Fruit fly (Drosophila melanogaster): ENCODE data around the gene Klp67A.

Klp67A gene

DNA sequence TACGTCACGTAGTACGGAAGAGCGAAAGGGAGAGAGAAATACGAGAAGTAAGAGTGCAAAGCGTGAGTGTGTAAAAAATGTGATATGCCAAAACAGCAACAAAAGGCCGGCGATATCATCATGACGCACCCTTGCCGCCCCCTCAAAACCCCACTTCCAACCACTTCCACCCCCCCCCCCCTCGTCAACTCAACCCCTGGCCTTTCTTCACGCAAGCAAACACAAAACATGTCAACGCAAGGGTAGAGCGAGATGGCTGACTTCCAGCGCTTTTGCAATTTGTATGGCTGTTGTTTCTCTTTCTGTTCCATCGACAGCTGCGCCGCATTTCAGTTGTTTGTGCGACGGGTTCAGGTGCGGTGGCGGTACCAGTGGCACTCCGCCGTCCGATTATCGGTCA, 31.1 kb downstream of the Klp67A start:
- TF ChIP-seq CG10631 (GFP tag; optimal IDR thresholded peaks at IDR 0.05): no peak
- no peak for TF ChIP-seq CG11902 (GFP tag; optimal IDR thresholded peaks at IDR 0.05)
- TF ChIP-seq Ets96B (tag; optimal IDR thresholded peaks at IDR 0.05): no peak
- no peak for TF ChIP-seq acj6 (GFP tag; optimal IDR thresholded peaks at IDR 0.05)
- TF ChIP-seq achi (GFP tag; optimal IDR thresholded peaks at IDR 0.05): no peak
- no peak for TF ChIP-seq CG31627 (GFP tag; optimal IDR thresholded peaks at IDR 0.05)
- TF ChIP-seq spab (GFP tag; optimal IDR thresholded peaks at IDR 0.05): no peak
- TF ChIP-seq net (GFP tag; optimal IDR thresholded peaks at IDR 0.05): no peak
- TF ChIP-seq Hr38 (GFP tag; optimal IDR thresholded peaks at IDR 0.05): no peak
- TF ChIP-seq lz (GFP tag; optimal IDR thresholded peaks at IDR 0.05): no peak
- TF ChIP-seq Sox15 (GFP tag; optimal IDR thresholded peaks at IDR 0.05): no peak
- peak; percentile 30 for TF ChIP-seq Blimp-1 (GFP tag; optimal IDR thresholded peaks at IDR 0.05)
- no peak for TF ChIP-seq Met (GFP tag; optimal IDR thresholded peaks at IDR 0.05)
- TF ChIP-seq CG3919 (GFP tag; optimal IDR thresholded peaks at IDR 0.05): peak; percentile 32
- peak; percentile 38; the same call in 1 of the 3 replicates for TF ChIP-seq CG8119 (GFP tag; IDR thresholded peaks at IDR 0.05)
- no peak for TF ChIP-seq CG11294 (GFP tag; IDR thresholded peaks at IDR 0.05)
- no peak for TF ChIP-seq Eip78C (GFP tag)
- TF ChIP-seq CG34406 (GFP tag; optimal IDR thresholded peaks at IDR 0.05): no peak
- TF ChIP-seq svp (GFP tag): peak; percentile 80
- no peak for TF ChIP-seq cyc (GFP tag; optimal IDR thresholded peaks at IDR 0.05)
- no peak for TF ChIP-seq CG4318 (GFP tag; optimal IDR thresholded peaks at IDR 0.05)
- no peak for TF ChIP-seq CG32006 (GFP tag; optimal IDR thresholded peaks at IDR 0.05)
- no peak for TF ChIP-seq Hr4 (GFP tag; optimal IDR thresholded peaks at IDR 0.05)
- no peak for TF ChIP-seq esn (GFP tag; optimal IDR thresholded peaks at IDR 0.05)
- peak; percentile 28 for TF ChIP-seq CG6276 (GFP tag; optimal IDR thresholded peaks at IDR 0.05)
- peak; percentile 42; the same call in 1 of the 3 replicates for TF ChIP-seq eg (GFP tag; IDR thresholded peaks at IDR 0.05)
- no peak for TF ChIP-seq dsx (GFP tag; optimal IDR thresholded peaks at IDR 0.05; ENCODE audit: poor library complexity, severe bottlenecking)
- no peak for TF ChIP-seq CG15336 (GFP tag; IDR thresholded peaks at IDR 0.05)
- no peak for TF ChIP-seq Sox102F (GFP tag; optimal IDR thresholded peaks at IDR 0.05)
- TF ChIP-seq pdm3 (GFP tag; optimal IDR thresholded peaks at IDR 0.05): no peak
- TF ChIP-seq CG8632 (GFP tag; optimal IDR thresholded peaks at IDR 0.05): no peak
- TF ChIP-seq Hr39 (GFP tag; optimal IDR thresholded peaks at IDR 0.05): no peak
- TF ChIP-seq Eip93F (GFP tag; optimal IDR thresholded peaks at IDR 0.05): no peak
- TF ChIP-seq topi (GFP tag; optimal IDR thresholded peaks at IDR 0.05): no peak
- TF ChIP-seq CG6792 (GFP tag; optimal IDR thresholded peaks at IDR 0.05): peak; percentile 5
- TF ChIP-seq CG7368 (GFP tag; optimal IDR thresholded peaks at IDR 0.05): peak; percentile 32
- TF ChIP-seq CG6163 (GFP tag; IDR thresholded peaks at IDR 0.05): peak; percentile 79; the same call in 2 of the 3 replicates
- no peak for TF ChIP-seq Eip75B (GFP tag; optimal IDR thresholded peaks at IDR 0.05)
- TF ChIP-seq OdsH (GFP tag; optimal IDR thresholded peaks at IDR 0.05): no peak
- TF ChIP-seq CG1621 (tag; optimal IDR thresholded peaks at IDR 0.05): peak; percentile 20
- peak; percentile 59 for TF ChIP-seq CG6854 (GFP tag; optimal IDR thresholded peaks at IDR 0.05)
- no peak for TF ChIP-seq Smox (GFP tag; optimal IDR thresholded peaks at IDR 0.05)
- TF ChIP-seq dac (GFP tag; optimal IDR thresholded peaks at IDR 0.05): no peak
- no peak for TF ChIP-seq CG10669 (GFP tag; optimal IDR thresholded peaks at IDR 0.05)
- peak; percentile 8 to 60 for TF ChIP-seq ss (GFP tag; optimal IDR thresholded peaks at IDR 0.05)
- TF ChIP-seq CG6808 (GFP tag; optimal IDR thresholded peaks at IDR 0.05): peak; percentile 29
- no peak for TF ChIP-seq CG8319 (GFP tag; optimal IDR thresholded peaks at IDR 0.05)
- TF ChIP-seq CG11762 (GFP tag; optimal IDR thresholded peaks at IDR 0.05; ENCODE audit: insufficient read depth): no peak
- peak; percentile 34 for TF ChIP-seq Sox14 (GFP tag; optimal IDR thresholded peaks at IDR 0.05)
- no peak for TF ChIP-seq fd85E (GFP tag; optimal IDR thresholded peaks at IDR 0.05)
- peak; percentile 62 for TF ChIP-seq fkh (GFP tag; optimal IDR thresholded peaks at IDR 0.05)
- peak; percentile 42 for TF ChIP-seq CG9139 (GFP tag; optimal IDR thresholded peaks at IDR 0.05)
- peak; percentile 68 for TF ChIP-seq CG16779 (tag; optimal IDR thresholded peaks at IDR 0.05)
